Worm (Caenorhabditis elegans) whole organism, L3 larva: Measurements from ENCODE around the gene acy-2.

Experiments used
- fkh-10 ChIP-seq: sonication (generic microtip); optimal IDR thresholded peaks from 2 replicates; lab custom pipeline; 2017; ENCODE audit warnings: missing biosample characterization, missing genetic modification reagents, missing genetic modification characterization
- unc-62 ChIP-seq: fragments of 150-350 bp; sonication (generic microtip); optimal IDR thresholded peaks from 4 replicates; lab custom pipeline; 2014; ENCODE audit warnings: missing biosample characterization, missing genetic modification reagents, missing genetic modification characterization

DNA sequence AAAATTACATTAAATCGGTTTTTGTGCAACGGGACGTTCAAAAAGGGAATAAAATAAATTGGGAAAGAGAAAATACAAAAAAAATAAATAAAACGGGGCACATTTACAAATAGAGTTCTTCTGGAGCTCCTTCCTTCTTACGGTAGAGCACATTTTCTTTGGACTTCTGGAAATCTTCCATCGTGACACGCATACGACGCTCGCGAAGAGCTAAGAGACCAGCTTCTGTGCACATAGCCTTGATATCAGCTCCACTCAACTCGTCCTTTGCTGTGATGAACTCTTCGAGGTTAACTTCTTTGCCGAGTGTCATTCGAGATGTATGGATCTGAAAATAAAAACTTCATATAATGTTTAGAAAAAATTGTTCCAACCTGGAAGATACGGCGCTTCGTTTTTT is 40.3 kb downstream of the acy-2 start:
- TF ChIP-seq fkh-10 (GFP tag; lab: Kevin White, UChicago) (no peak), unc-62 (GFP tag; lab: Kevin White, UChicago) (no peak)
